Fruit fly (Drosophila melanogaster) whole organism, embryonic: ENCODE data around the gene CG9586.

Experiments
- Awh ChIP-seq: fragments of 200-800 bp; sonication (Bioruptor generic); IDR thresholded peaks from 2 replicates; pipeline ENCODE4, ENCODE4 v1.3.6; 2022; ENCODE audit warnings: missing biosample characterization, missing genetic modification characterization
- Bgb ChIP-seq: fragments of 200-800 bp; sonication (Bioruptor generic); IDR thresholded peaks from 2 replicates; pipeline ENCODE4 v1.3.6; 2022; ENCODE audit warnings: missing biosample characterization, missing genetic modification characterization; ENCODE audit not compliant: partially characterized antibody
- CG12769 ChIP-seq: fragments of 200-800 bp; sonication (Bioruptor generic); optimal IDR thresholded peaks from 2 replicates; lab custom pipeline; 2019; ENCODE audit warnings: missing biosample characterization, mild to moderate bottlenecking, missing genetic modification characterization, moderate library complexity
- CG16863 ChIP-seq: fragments of 200-800 bp; sonication (Bioruptor generic); optimal IDR thresholded peaks from 3 replicates; lab custom pipeline; 2016; ENCODE audit warnings: missing biosample characterization, missing genetic modification characterization
- CG17361 ChIP-seq: fragments of 200-800 bp; sonication (Bioruptor generic); IDR thresholded peaks from 3 replicates; pipeline ENCODE4 v1.3.6; 2022; ENCODE audit warnings: missing biosample characterization, missing genetic modification characterization
- CG17612 ChIP-seq: fragments of 200-800 bp; sonication (Bioruptor generic); IDR thresholded peaks from 2 replicates; pipeline ENCODE4 v1.3.6; 2022; ENCODE audit warnings: missing biosample characterization, missing genetic modification characterization
- CG31224 ChIP-seq: fragments of 200-800 bp; sonication (Bioruptor generic); IDR thresholded peaks from 2 replicates; pipeline ENCODE4 v1.3.6; 2022; ENCODE audit warnings: missing biosample characterization, missing genetic modification characterization
- CG32532 ChIP-seq: fragments of 200-800 bp; sonication (Bioruptor generic); IDR thresholded peaks from 2 replicates; pipeline ENCODE4 v1.3.6; 2022; ENCODE audit warnings: missing biosample characterization, missing genetic modification characterization
- CG34422 ChIP-seq: fragments of 200-800 bp; sonication (Bioruptor generic); IDR thresholded peaks from 3 replicates; pipeline ENCODE4 v1.3.6; 2022; ENCODE audit warnings: missing biosample characterization, missing genetic modification characterization
- CG4820 ChIP-seq: fragments of 200-800 bp; sonication (Bioruptor generic); optimal IDR thresholded peaks from 3 replicates; lab custom pipeline; 2016; ENCODE audit warnings: missing biosample characterization, missing genetic modification characterization
- CG6689 ChIP-seq: fragments of 200-800 bp; sonication (Bioruptor generic); IDR thresholded peaks from 2 replicates; pipeline ENCODE4 v1.3.6; 2022; ENCODE audit warnings: missing biosample characterization, missing genetic modification characterization
- CG6791 ChIP-seq: fragments of 200-800 bp; sonication (Bioruptor generic); IDR thresholded peaks from 3 replicates; pipeline ENCODE4 v1.3.6; 2022; ENCODE audit warnings: missing biosample characterization, missing genetic modification characterization; ENCODE audit not compliant: partially characterized antibody
- CG7839 ChIP-seq: fragments of 200-800 bp; sonication (Bioruptor generic); optimal IDR thresholded peaks from 3 replicates; lab custom pipeline; 2018; ENCODE audit warnings: missing biosample characterization, mild to moderate bottlenecking, missing genetic modification characterization, moderate library complexity
- CHES-1-like ChIP-seq: fragments of 200-800 bp; sonication (Bioruptor generic); optimal IDR thresholded peaks from 2 replicates; lab custom pipeline; 2016; ENCODE audit warnings: missing biosample characterization, missing genetic modification characterization
- D19B ChIP-seq: fragments of 200-800 bp; sonication (Bioruptor generic); optimal IDR thresholded peaks from 2 replicates; lab custom pipeline; 2017; ENCODE audit warnings: missing biosample characterization, mild to moderate bottlenecking, missing genetic modification characterization
- Eip74EF ChIP-seq, 2 experiments: fragments of 200-800 bp in 1 of 2; fragments of >200 bp in 1 of 2; sonication (Bioruptor generic) in 1 of 2; optimal IDR thresholded peaks; 2 replicates each; lab custom pipeline; 2017 to 2019; ENCODE audit warnings: missing biosample characterization in 2 of 2, missing genetic modification characterization in 2 of 2, mild to moderate bottlenecking in 1 of 2, moderate library complexity in 1 of 2
- Ets65A ChIP-seq: fragments of 200-800 bp; sonication (Bioruptor generic); peaks from one replicate; lab custom pipeline; 2016; ENCODE audit warnings: missing biosample characterization, missing genetic modification characterization
- HHEX ChIP-seq: fragments of 200-800 bp; sonication (Bioruptor generic); optimal IDR thresholded peaks from 3 replicates; lab custom pipeline; 2017; ENCODE audit warnings: missing biosample characterization, mild to moderate bottlenecking, missing genetic modification characterization, missing genetic modification reagents
- HLH4C ChIP-seq: fragments of 200-800 bp; sonication (Bioruptor generic); IDR thresholded peaks from 3 replicates; pipeline ENCODE4 v1.3.6; 2022; ENCODE audit warnings: missing biosample characterization, missing genetic modification characterization; ENCODE audit not compliant: partially characterized antibody
- MBD-R2 ChIP-seq: fragments of 200-800 bp; sonication (Bioruptor generic); IDR thresholded peaks from 2 replicates; pipeline ENCODE4 v1.3.6; 2022; ENCODE audit warnings: missing biosample characterization, missing genetic modification characterization
- Max ChIP-seq: fragments of 200-800 bp; sonication (Bioruptor generic); optimal IDR thresholded peaks from 2 replicates; lab custom pipeline; 2016; ENCODE audit warnings: missing biosample characterization, mild to moderate bottlenecking, missing genetic modification characterization
- Mrtf ChIP-seq: fragments of 200-800 bp; sonication (Bioruptor generic); IDR thresholded peaks from 3 replicates; pipeline ENCODE4 v1.3.6; 2022; ENCODE audit warnings: missing biosample characterization, missing genetic modification characterization
- NFAT ChIP-seq: fragments of 200-800 bp; sonication (Bioruptor generic); IDR thresholded peaks from 2 replicates; pipeline ENCODE4 v1.3.6; 2022; ENCODE audit warnings: missing biosample characterization, missing genetic modification characterization
- Pdp1 ChIP-seq, 2 experiments: fragments of 200-800 bp; sonication (Bioruptor generic); optimal IDR thresholded peaks; 3 replicates each; lab custom pipeline; 2016; ENCODE audit warnings: missing biosample characterization in 2 of 2, missing genetic modification characterization in 2 of 2, mild to moderate bottlenecking in 1 of 2, moderate library complexity in 1 of 2
- Ravus ChIP-seq: fragments of 200-800 bp; sonication (Bioruptor generic); IDR thresholded peaks from 2 replicates; pipeline ENCODE4 v1.3.6; 2022; ENCODE audit warnings: missing biosample characterization, missing genetic modification characterization
- Rx ChIP-seq: fragments of 200-800 bp; sonication (Bioruptor generic); IDR thresholded peaks from 2 replicates; pipeline ENCODE4 v1.3.6; 2022; ENCODE audit warnings: missing biosample characterization, missing genetic modification characterization
- Side ChIP-seq: fragments of 200-800 bp; sonication (Bioruptor generic); optimal IDR thresholded peaks from 2 replicates; lab custom pipeline; 2016; ENCODE audit warnings: missing biosample characterization, missing genetic modification characterization
- Taf1 ChIP-seq: fragments of 200-800 bp; sonication (Bioruptor generic); IDR thresholded peaks from 2 replicates; pipeline ENCODE4 v1.3.6; 2022; ENCODE audit warnings: missing biosample characterization, missing genetic modification characterization
- Xrp1 ChIP-seq: fragments of 200-800 bp; sonication (Bioruptor generic); IDR thresholded peaks from 2 replicates; pipeline ENCODE4 v1.3.6; 2022; ENCODE audit warnings: missing biosample characterization, missing genetic modification characterization
- ac ChIP-seq: fragments of 200-800 bp; sonication (Bioruptor generic); optimal IDR thresholded peaks from 3 replicates; lab custom pipeline; 2017; ENCODE audit warnings: missing biosample characterization, mild to moderate bottlenecking, missing genetic modification characterization
- ase ChIP-seq: fragments of 200-800 bp; sonication (Bioruptor generic); IDR thresholded peaks from 3 replicates; pipeline ENCODE4 v1.3.6; 2022; ENCODE audit warnings: missing biosample characterization, missing genetic modification characterization
- bbx ChIP-seq: fragments of 200-800 bp; sonication (Bioruptor generic); IDR thresholded peaks from 2 replicates; pipeline ENCODE4 v1.3.6; 2022; ENCODE audit warnings: missing biosample characterization, missing genetic modification characterization; ENCODE audit not compliant: partially characterized antibody
- cg ChIP-seq: fragments of 200-800 bp; sonication (Bioruptor generic); optimal IDR thresholded peaks from 3 replicates; lab custom pipeline; 2019; ENCODE audit warnings: missing biosample characterization, mild to moderate bottlenecking, missing genetic modification characterization, moderate library complexity
- dan ChIP-seq: fragments of 200-800 bp; sonication (Bioruptor generic); IDR thresholded peaks from 2 replicates; pipeline ENCODE4 v1.3.6; 2022; ENCODE audit warnings: missing biosample characterization, missing genetic modification characterization
- dimm ChIP-seq: fragments of 200-800 bp; sonication (Bioruptor generic); IDR thresholded peaks from 2 replicates; pipeline ENCODE4 v1.3.6; 2022; ENCODE audit warnings: missing biosample characterization, missing genetic modification characterization
- dmrt99B ChIP-seq: fragments of 200-800 bp; sonication (Bioruptor generic); optimal IDR thresholded peaks from 2 replicates; lab custom pipeline; 2018; ENCODE audit warnings: missing biosample characterization, mild to moderate bottlenecking, missing genetic modification characterization, moderate library complexity
- dpn ChIP-seq, 2 experiments: fragments of 200-800 bp; sonication (Bioruptor generic); optimal IDR thresholded peaks; 3 replicates each; lab custom pipeline; 2016; ENCODE audit warnings: missing biosample characterization in 2 of 2, missing genetic modification characterization in 2 of 2
- dysf ChIP-seq: fragments of 200-800 bp; sonication (Bioruptor generic); IDR thresholded peaks from 3 replicates; pipeline ENCODE4 v1.3.6; 2022; ENCODE audit warnings: missing biosample characterization, missing genetic modification characterization
- ems ChIP-seq: fragments of 200-800 bp; sonication (Bioruptor generic); optimal IDR thresholded peaks from 3 replicates; lab custom pipeline; 2016; ENCODE audit warnings: missing biosample characterization, missing genetic modification characterization
- fd64A ChIP-seq: fragments of 200-800 bp; sonication (Bioruptor generic); optimal IDR thresholded peaks from 3 replicates; lab custom pipeline; 2018; ENCODE audit warnings: missing biosample characterization, mild to moderate bottlenecking, missing genetic modification characterization
- fd96Cb ChIP-seq: fragments of 200-800 bp; sonication (Bioruptor generic); optimal IDR thresholded peaks from 2 replicates; lab custom pipeline; 2018; ENCODE audit warnings: missing biosample characterization, mild to moderate bottlenecking, missing genetic modification characterization, moderate library complexity
- hb ChIP-seq: fragments of 200-800 bp; sonication (Bioruptor generic); IDR thresholded peaks from 3 replicates; pipeline ENCODE4 v1.3.6; 2022; ENCODE audit warnings: missing biosample characterization, missing genetic modification characterization; ENCODE audit not compliant: partially characterized antibody
- hbn ChIP-seq: fragments of 200-800 bp; sonication (Bioruptor generic); IDR thresholded peaks from 2 replicates; pipeline ENCODE4 v1.3.6; 2022; ENCODE audit warnings: missing biosample characterization, missing genetic modification characterization; ENCODE audit not compliant: partially characterized antibody
- jigr1 ChIP-seq: fragments of 200-800 bp; sonication (Bioruptor generic); IDR thresholded peaks from 3 replicates; pipeline ENCODE4 v1.3.6; 2022; ENCODE audit warnings: missing biosample characterization, missing genetic modification characterization
- maf-S ChIP-seq: fragments of 200-800 bp; sonication (Bioruptor generic); optimal IDR thresholded peaks from 2 replicates; lab custom pipeline; 2016; ENCODE audit warnings: missing biosample characterization, missing genetic modification characterization
- nerfin-1 ChIP-seq: fragments of 200-800 bp; sonication (Bioruptor generic); optimal IDR thresholded peaks from 3 replicates; lab custom pipeline; 2019; ENCODE audit warnings: missing biosample characterization, mild to moderate bottlenecking, missing genetic modification characterization, moderate library complexity
- pros ChIP-seq: fragments of 200-800 bp; sonication (Bioruptor generic); optimal IDR thresholded peaks from 3 replicates; lab custom pipeline; 2019; ENCODE audit warnings: missing biosample characterization, mild to moderate bottlenecking, missing genetic modification characterization, moderate library complexity
- row ChIP-seq: fragments of 200-800 bp; sonication (Bioruptor generic); IDR thresholded peaks from 3 replicates; pipeline ENCODE4 v1.3.6; 2022; ENCODE audit warnings: missing biosample characterization, missing genetic modification characterization
- vnd ChIP-seq: fragments of 200-800 bp; sonication (Bioruptor generic); IDR thresholded peaks from 3 replicates; pipeline ENCODE4 v1.3.6; 2022; ENCODE audit warnings: missing biosample characterization, missing genetic modification characterization; ENCODE audit not compliant: partially characterized antibody
- vvl ChIP-seq: fragments of 200-800 bp; sonication (Bioruptor generic); IDR thresholded peaks from 2 replicates; pipeline ENCODE4 v1.3.6; 2022; ENCODE audit warnings: missing biosample characterization, missing genetic modification characterization

Gene CG9586

dm6 chr2L:9194663-9195062, 28.3 kb upstream of the CG9586 start (continued):
- TF ChIP-seq CG34422 (GFP tag; lab: Robert Waterston, UW) (no peak), dan (GFP tag; lab: Robert Waterston, UW) (no peak), dmrt99B (tag; lab: Kevin White, UChicago) (peak; percentile 27), Ets65A (GFP tag; lab: Kevin White, UChicago) (peak; percentile 61), dimm (GFP tag; lab: Robert Waterston, UW) (no peak), ase (GFP tag; lab: Robert Waterston, UW) (no peak), Rx (GFP tag; lab: Robert Waterston, UW) (no peak), CG6689 (GFP tag; lab: Robert Waterston, UW) (no peak), cg (GFP tag; lab: Kevin White, UChicago) (no peak), hb (GFP tag; lab: Robert Waterston, UW) (no peak), CG12769 (tag; lab: Kevin White, UChicago) (no peak), Pdp1 (GFP tag; optimal IDR thresholded peaks at IDR 0.05; lab: Kevin White, UChicago) (peak in 1 of 2 experiments; percentile 69), Side (GFP tag; lab: Kevin White, UChicago) (no peak), row (GFP tag; lab: Robert Waterston, UW) (no peak), dpn (GFP tag; optimal IDR thresholded peaks at IDR 0.05; lab: Kevin White, UChicago) (no peak), fd96Cb (tag; lab: Kevin White, UChicago) (no peak), Bgb (GFP tag; lab: Robert Waterston, UW) (no peak), Xrp1 (GFP tag; lab: Robert Waterston, UW) (0 out of 2 replicates have a peak, but pooled peaks have one; percentile 6)

dm6 chr2L:9193672-9194071, 27.4 kb upstream of the CG9586 start:
- TF ChIP-seq Mrtf (GFP tag; lab: Robert Waterston, UW) (no peak), NFAT (no peak), Max (no peak), CG4820 (GFP tag; lab: Kevin White, UChicago) (no peak), HHEX (no peak), nerfin-1 (tag; lab: Kevin White, UChicago) (peak; percentile 17), CHES-1-like (no peak), Ravus (GFP tag; lab: Robert Waterston, UW) (no peak), CG6791 (GFP tag; lab: Robert Waterston, UW) (no peak), D19B (GFP tag; lab: Kevin White, UChicago) (no peak), MBD-R2 (GFP tag; lab: Robert Waterston, UW) (no peak), CG31224 (GFP tag; lab: Robert Waterston, UW) (no peak), vvl (no peak; the same call in 1 of the 2 replicates), CG7839 (tag; lab: Kevin White, UChicago) (no peak), CG32532 (GFP tag; lab: Robert Waterston, UW) (no peak), dmrt99B (tag; lab: Kevin White, UChicago) (no peak), pros (GFP tag; lab: Kevin White, UChicago) (peak; percentile 12), Eip74EF (GFP tag; optimal IDR thresholded peaks at IDR 0.05; lab: Kevin White, UChicago) (no peak), CG17361 (GFP tag; lab: Robert Waterston, UW) (no peak), CG16863 (no peak), ems (no peak), maf-S (GFP tag; lab: Kevin White, UChicago) (no peak), Awh (GFP tag; lab: Robert Waterston, UW) (no peak), HLH4C (GFP tag; lab: Robert Waterston, UW) (no peak), hbn (GFP tag; lab: Robert Waterston, UW) (no peak), Taf1 (no peak), fd64A (GFP tag; lab: Kevin White, UChicago) (peak; percentile 26), CG17612 (GFP tag; lab: Robert Waterston, UW) (no peak), bbx (GFP tag; lab: Robert Waterston, UW) (no peak), vnd (GFP tag; lab: Robert Waterston, UW) (no peak), jigr1 (GFP tag; lab: Robert Waterston, UW) (no peak), ac (GFP tag; lab: Kevin White, UChicago) (no peak), dysf (GFP tag; lab: Robert Waterston, UW) (no peak)
